Worm (Caenorhabditis elegans): ENCODE results near the gene snpn-1.

ce11 chrIV:5073836-5074235 is 17.0 kb downstream of the snpn-1 start:
- TF ChIP-seq zfh-2 (GFP tag; conservative IDR thresholded peaks at IDR 0.05) (no peak), dpl-1 (GFP tag; optimal IDR thresholded peaks at IDR 0.05) (no peak), die-1 (tag; optimal IDR thresholded peaks at IDR 0.05) (no peak)

Measured in whole organism, young adult.